Worm (Caenorhabditis elegans): Measurements from ENCODE around the gene clip-1.
A peak's percentile ranks its signal among the peaks of the same experiment; 100 is the strongest.

The clip-1 gene

DNA sequence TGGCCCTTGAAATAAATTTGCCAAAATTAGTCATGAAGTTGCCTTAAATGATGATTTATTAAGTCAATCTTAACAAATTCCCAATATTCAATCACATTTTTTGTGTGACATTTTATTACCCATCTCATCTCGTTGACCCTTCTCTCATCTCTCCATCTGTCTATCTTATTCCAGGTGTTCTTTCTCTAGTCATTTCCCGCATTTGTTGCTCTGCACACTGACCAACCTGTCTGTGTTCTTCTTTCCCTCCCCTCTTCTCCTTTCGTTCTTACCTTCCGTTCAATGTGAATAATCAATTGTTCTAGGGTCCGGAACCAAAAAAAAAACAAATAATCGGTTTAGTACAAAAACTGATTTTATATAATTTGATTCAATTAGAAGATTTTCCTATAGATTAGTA is 21.6 kb downstream of the clip-1 start, which contains the start of gene T02C1.1:
T02C1.1 (plus strand) TSS at position 305 of the 400 bp plus-strand sequence.
- no peak for TF ChIP-seq athp-1 (tag; optimal IDR thresholded peaks at IDR 0.05)
- TF ChIP-seq F55B11.4 (tag; optimal IDR thresholded peaks at IDR 0.05; ENCODE audit: borderline replicate concordance, insufficient read depth) = no peak
- TF ChIP-seq ceh-40 (GFP tag; IDR thresholded peaks at IDR 0.05) = no peak
- no peak for TF ChIP-seq hsf-1 (GFP tag; IDR thresholded peaks at IDR 0.05)
- no peak for TF ChIP-seq B0261.1 (tag; optimal IDR thresholded peaks at IDR 0.05)
- TF ChIP-seq dpl-1 (GFP tag; optimal IDR thresholded peaks at IDR 0.05) = no peak
- TF ChIP-seq attf-3 (GFP tag; conservative IDR thresholded peaks at IDR 0.05) = no peak
- no peak for TF ChIP-seq xnd-1 (tag; optimal IDR thresholded peaks at IDR 0.05)
- no peak for TF ChIP-seq snpc-3.4 (tag; optimal IDR thresholded peaks at IDR 0.05)
- TF ChIP-seq sptf-2 (GFP tag; optimal IDR thresholded peaks at IDR 0.05) = no peak
- TF ChIP-seq lin-40 (tag; optimal IDR thresholded peaks at IDR 0.05) = no peak

- TF ChIP-seq hlh-26 (GFP tag; conservative IDR thresholded peaks at IDR 0.05) (no peak), repo-1 (tag; optimal IDR thresholded peaks at IDR 0.05) (no peak), let-607 (tag; optimal IDR thresholded peaks at IDR 0.05) (no peak), bed-1 (GFP tag; IDR thresholded peaks at IDR 0.05) (no peak)
Measured at ce11 chrIII:9242675-9243074, 26.2 kb downstream of the clip-1 start, which contains the start of gene dat-1. Gene dat-1, plus strand, starts transcription at chrIII:9242975.

ce11 chrIII:9239983-9240382 is 28.9 kb downstream of the clip-1 start, which contains the start of gene saeg-2:
Gene saeg-2, plus strand, starts transcription at chrIII:9240363.
- TF ChIP-seq ets-4 (GFP tag; optimal IDR thresholded peaks at IDR 0.05) = peak; percentile 22
- no peak for TF ChIP-seq F57A8.1 (GFP tag; optimal IDR thresholded peaks at IDR 0.05)
- 0 out of 2 replicates have a peak, but pooled peaks have one; percentile 15 for TF ChIP-seq mcd-1 (GFP tag; IDR thresholded peaks at IDR 0.05)
- TF ChIP-seq nfyb-1 (GFP tag; IDR thresholded peaks at IDR 0.05) = no peak
- no peak for TF ChIP-seq ceh-91 (GFP tag; IDR thresholded peaks at IDR 0.05)
- no peak for TF ChIP-seq nhr-179 (tag; optimal IDR thresholded peaks at IDR 0.05)
- TF ChIP-seq ztf-25 (GFP tag; IDR thresholded peaks at IDR 0.05) = no peak
- peak; percentile 24 for TF ChIP-seq ceh-27 (GFP tag; optimal IDR thresholded peaks at IDR 0.05)
- no peak for TF ChIP-seq ceh-58 (GFP tag; IDR thresholded peaks at IDR 0.05)
- no peak for TF ChIP-seq lsy-27 (tag; optimal IDR thresholded peaks at IDR 0.05; ENCODE audit: borderline replicate concordance, insufficient read depth)
- TF ChIP-seq snpc-1.3 (tag; optimal IDR thresholded peaks at IDR 0.05; ENCODE audit: insufficient read depth) = no peak
- TF ChIP-seq B0035.1 (tag; optimal IDR thresholded peaks at IDR 0.05) = no peak
- TF ChIP-seq tlf-1 (GFP tag; optimal IDR thresholded peaks at IDR 0.05) = no peak
- TF ChIP-seq atf-7 (tag; optimal IDR thresholded peaks at IDR 0.05) = no peak
- TF ChIP-seq nhr-80 (tag; optimal IDR thresholded peaks at IDR 0.05) = peak; percentile 75
- peak; percentile 4 for TF ChIP-seq attf-5 (GFP tag; optimal IDR thresholded peaks at IDR 0.05)
- TF ChIP-seq F22D6.2 (tag; optimal IDR thresholded peaks at IDR 0.05) = no peak
- no peak for TF ChIP-seq unc-130 (GFP tag; optimal IDR thresholded peaks at IDR 0.05)
- TF ChIP-seq ccch-3 (GFP tag; optimal IDR thresholded peaks at IDR 0.05) = no peak
- TF ChIP-seq B0336.3 (GFP tag; IDR thresholded peaks at IDR 0.05) = no peak
- TF ChIP-seq K12H6.12 (tag; optimal IDR thresholded peaks at IDR 0.05) = no peak
- no peak for TF ChIP-seq ztf-18 (tag; optimal IDR thresholded peaks at IDR 0.05)
- no peak for TF ChIP-seq rec-8 (tag; optimal IDR thresholded peaks at IDR 0.05)
- no peak for TF ChIP-seq fkh-3 (tag; optimal IDR thresholded peaks at IDR 0.05)
- TF ChIP-seq gei-17 (GFP tag; optimal IDR thresholded peaks at IDR 0.05) = no peak
- no peak for TF ChIP-seq dpl-1 (GFP tag; optimal IDR thresholded peaks at IDR 0.05)
- TF ChIP-seq attf-6 (GFP tag; IDR thresholded peaks at IDR 0.05) = no peak
- TF ChIP-seq ztf-28 (GFP tag; IDR thresholded peaks at IDR 0.05) = no peak
- no peak for TF ChIP-seq bed-1 (GFP tag; IDR thresholded peaks at IDR 0.05)
- peak; percentile 68; the same call in 1 of the 2 replicates for TF ChIP-seq hmg-1.2 (GFP tag; IDR thresholded peaks at IDR 0.05)
- TF ChIP-seq rcor-1 (GFP tag; IDR thresholded peaks at IDR 0.05) = no peak
- no peak for TF ChIP-seq ceh-79 (tag; optimal IDR thresholded peaks at IDR 0.05)
- no peak for TF ChIP-seq him-1 (tag; optimal IDR thresholded peaks at IDR 0.05)

Measured in whole organism, young adult.